Worm (Caenorhabditis elegans) whole organism, L3 larva: Measurements from ENCODE around the gene ZK596.2.

Source experiments
- aly-2 ChIP-seq: fragments of 150-350 bp; optimal IDR thresholded peaks from 2 replicates; lab custom pipeline; 2014; ENCODE audit warnings: missing biosample characterization, missing genetic modification characterization
- ama-1 ChIP-seq: fragments of 150-350 bp; optimal IDR thresholded peaks from 2 replicates; lab custom pipeline; 2018
- ceh-82 ChIP-seq: fragments of 150-350 bp; optimal IDR thresholded peaks from 2 replicates; lab custom pipeline; 2014; ENCODE audit warnings: missing biosample characterization, missing genetic modification characterization
- elt-1 ChIP-seq: fragments of 150-350 bp; optimal IDR thresholded peaks from 2 replicates; lab custom pipeline; 2014; ENCODE audit warnings: missing biosample characterization, missing genetic modification characterization
- fkh-10 ChIP-seq: sonication (generic microtip); optimal IDR thresholded peaks from 2 replicates; lab custom pipeline; 2017; ENCODE audit warnings: missing biosample characterization, missing genetic modification reagents, missing genetic modification characterization
- jun-1 ChIP-seq: fragments of 150-350 bp; optimal IDR thresholded peaks from 2 replicates; lab custom pipeline; 2014; ENCODE audit warnings: missing biosample characterization, missing genetic modification reagents, missing genetic modification characterization
- nhr-237 ChIP-seq: fragments of 150-350 bp; optimal IDR thresholded peaks from 2 replicates; lab custom pipeline; 2014; ENCODE audit warnings: missing biosample characterization, missing genetic modification characterization
- nhr-25 ChIP-seq: sonication (generic microtip); optimal IDR thresholded peaks from 2 replicates; lab custom pipeline; 2017; ENCODE audit warnings: missing biosample characterization, missing genetic modification characterization
- nhr-77 ChIP-seq: fragments of 150-350 bp; optimal IDR thresholded peaks from 2 replicates; lab custom pipeline; 2014; ENCODE audit warnings: missing biosample characterization, missing genetic modification characterization
- snpc-4 ChIP-seq: fragments of 150-350 bp; optimal IDR thresholded peaks from 2 replicates; lab custom pipeline; 2014; ENCODE audit warnings: missing biosample characterization, missing genetic modification characterization
- ztf-11 ChIP-seq: fragments of 150-350 bp; optimal IDR thresholded peaks from 2 replicates; lab custom pipeline; 2014; ENCODE audit warnings: missing biosample characterization, missing genetic modification characterization
- ztf-4 ChIP-seq: fragments of 150-350 bp; optimal IDR thresholded peaks from 2 replicates; lab custom pipeline; 2014; ENCODE audit warnings: missing biosample characterization, missing genetic modification characterization

- TF ChIP-seq nhr-237, result no peak
- TF ChIP-seq ztf-4 (tag; lab: Kevin White, UChicago), result no peak
- TF ChIP-seq ceh-82 (tag; lab: Kevin White, UChicago), result no peak
- no peak for TF ChIP-seq nhr-25 (tag; lab: Kevin White, UChicago)
- no peak for TF ChIP-seq jun-1 (tag; lab: Kevin White, UChicago)
- no peak for TF ChIP-seq snpc-4 (tag; lab: Kevin White, UChicago)
- no peak for TF ChIP-seq ama-1 (lab: Kevin White, UChicago)
- TF ChIP-seq nhr-77 (tag; lab: Kevin White, UChicago), result no peak
- TF ChIP-seq elt-1 (tag; lab: Kevin White, UChicago), result no peak
- TF ChIP-seq aly-2 (tag; lab: Kevin White, UChicago), result no peak
- TF ChIP-seq ztf-11 (tag; lab: Kevin White, UChicago), result no peak
- TF ChIP-seq fkh-10 (GFP tag; lab: Kevin White, UChicago), result no peak
Observed at ce11 chrIV:10899091-10899490, 10.0 kb downstream of the ZK596.2 start, which contains the start of the genes F13E9.9 and F13E9.19.
